Fruit fly (Drosophila melanogaster) whole organism, embryonic: ENCODE results near the gene CG2772.

Experiments used
- Asciz ChIP-seq: fragments of 200-800 bp; sonication (Bioruptor generic); optimal IDR thresholded peaks from 2 replicates; lab custom pipeline; 2017; ENCODE audit warnings: missing biosample characterization, mild to moderate bottlenecking, missing genetic modification characterization, missing genetic modification reagents
- Awh ChIP-seq: fragments of 200-800 bp; sonication (Bioruptor generic); IDR thresholded peaks from 2 replicates; pipeline ENCODE4, ENCODE4 v1.3.6; 2022; ENCODE audit warnings: missing biosample characterization, missing genetic modification characterization
- Bgb ChIP-seq: fragments of 200-800 bp; sonication (Bioruptor generic); IDR thresholded peaks from 2 replicates; pipeline ENCODE4 v1.3.6; 2022; ENCODE audit warnings: missing biosample characterization, missing genetic modification characterization; ENCODE audit not compliant: partially characterized antibody
- Blimp-1 ChIP-seq: fragments of 200-800 bp; sonication (Bioruptor generic); optimal IDR thresholded peaks from 3 replicates; lab custom pipeline; 2018; ENCODE audit warnings: missing biosample characterization, missing genetic modification characterization, mild to moderate bottlenecking, moderate library complexity, missing genetic modification reagents
- BtbVII ChIP-seq: fragments of 200-800 bp; sonication (Bioruptor generic); optimal IDR thresholded peaks from 3 replicates; lab custom pipeline; 2017; ENCODE audit warnings: missing biosample characterization, mild to moderate bottlenecking, missing genetic modification characterization
- CG10274 ChIP-seq: fragments of 200-800 bp; sonication (Bioruptor generic); optimal IDR thresholded peaks from 3 replicates; lab custom pipeline; 2017; ENCODE audit warnings: missing biosample characterization, mild to moderate bottlenecking, missing genetic modification characterization
- CG10321 ChIP-seq: fragments of 200-800 bp; sonication (Bioruptor generic); IDR thresholded peaks from 2 replicates; pipeline ENCODE4 v1.3.6; 2022; ENCODE audit warnings: missing biosample characterization, missing genetic modification characterization
- CG13296 ChIP-seq: fragments of 200-800 bp; sonication (Bioruptor generic); optimal IDR thresholded peaks from 3 replicates; lab custom pipeline; 2018; ENCODE audit warnings: missing biosample characterization, mild to moderate bottlenecking, missing genetic modification characterization
- CG14965 ChIP-seq: fragments of 200-800 bp; sonication (Bioruptor generic); optimal IDR thresholded peaks from 2 replicates; lab custom pipeline; 2016; ENCODE audit warnings: missing biosample characterization, missing genetic modification characterization, borderline replicate concordance
- CG15011 ChIP-seq: fragments of 200-800 bp; sonication (Bioruptor generic); optimal IDR thresholded peaks from 3 replicates; lab custom pipeline; 2018; ENCODE audit warnings: missing biosample characterization, mild to moderate bottlenecking, missing genetic modification characterization
- CG15514 ChIP-seq: fragments of 200-800 bp; sonication (Bioruptor generic); optimal IDR thresholded peaks from 3 replicates; lab custom pipeline; 2017; ENCODE audit warnings: missing biosample characterization, missing genetic modification characterization, mild to moderate bottlenecking, moderate library complexity, missing genetic modification reagents
- CG1603 ChIP-seq: fragments of 200-800 bp; sonication (Bioruptor generic); optimal IDR thresholded peaks from 2 replicates; lab custom pipeline; 2019; ENCODE audit warnings: missing biosample characterization, mild to moderate bottlenecking, missing genetic modification characterization, moderate library complexity
- CG16815 ChIP-seq: fragments of 200-800 bp; sonication (Bioruptor generic); optimal IDR thresholded peaks from 3 replicates; lab custom pipeline; 2017; ENCODE audit warnings: missing biosample characterization, mild to moderate bottlenecking, missing genetic modification characterization
- CG17359 ChIP-seq: fragments of 200-800 bp; sonication (Bioruptor generic); optimal IDR thresholded peaks from 3 replicates; lab custom pipeline; 2018; ENCODE audit warnings: missing biosample characterization, mild to moderate bottlenecking, missing genetic modification characterization, moderate library complexity
- CG17568 ChIP-seq: fragments of 200-800 bp; sonication (Bioruptor generic); optimal IDR thresholded peaks from 2 replicates; lab custom pipeline; 2018; ENCODE audit warnings: missing biosample characterization, mild to moderate bottlenecking, missing genetic modification characterization, moderate library complexity
- CG2116 ChIP-seq: fragments of 200-800 bp; sonication (Bioruptor generic); optimal IDR thresholded peaks from 3 replicates; lab custom pipeline; 2018; ENCODE audit warnings: missing biosample characterization, mild to moderate bottlenecking, missing genetic modification characterization
- CG30020 ChIP-seq: fragments of 200-800 bp; optimal IDR thresholded peaks from 2 replicates; lab custom pipeline; 2019; ENCODE audit warnings: missing biosample characterization, mild to moderate bottlenecking, missing genetic modification characterization, moderate library complexity
- CG31388 ChIP-seq: fragments of 200-800 bp; sonication (Bioruptor generic); optimal IDR thresholded peaks from 2 replicates; lab custom pipeline; 2016; ENCODE audit warnings: missing biosample characterization, missing genetic modification characterization
- CG3163 ChIP-seq: fragments of 200-800 bp; sonication (Bioruptor generic); optimal IDR thresholded peaks from 3 replicates; lab custom pipeline; 2016; ENCODE audit warnings: missing biosample characterization, missing genetic modification characterization
- CG3726 ChIP-seq: fragments of 200-800 bp; sonication (Bioruptor generic); IDR thresholded peaks from 3 replicates; pipeline ENCODE4, ENCODE4 v1.3.6; 2022; ENCODE audit warnings: missing biosample characterization, missing genetic modification characterization
- CG6854 ChIP-seq: fragments of 200-800 bp; sonication (Bioruptor generic); optimal IDR thresholded peaks from 3 replicates; lab custom pipeline; 2017; ENCODE audit warnings: missing biosample characterization, mild to moderate bottlenecking, missing genetic modification characterization
- CG8281 ChIP-seq: fragments of 200-800 bp; sonication (Bioruptor generic); optimal IDR thresholded peaks from 2 replicates; lab custom pipeline; 2018; ENCODE audit warnings: missing biosample characterization, mild to moderate bottlenecking, missing genetic modification characterization, moderate library complexity
- CG8944 ChIP-seq: fragments of 200-800 bp; sonication (Bioruptor generic); optimal IDR thresholded peaks from 3 replicates; lab custom pipeline; 2016; ENCODE audit warnings: missing biosample characterization, missing genetic modification characterization
- D19B ChIP-seq: fragments of 200-800 bp; sonication (Bioruptor generic); optimal IDR thresholded peaks from 2 replicates; lab custom pipeline; 2017; ENCODE audit warnings: missing biosample characterization, mild to moderate bottlenecking, missing genetic modification characterization
- Dll ChIP-seq: fragments of 200-800 bp; sonication (Bioruptor generic); IDR thresholded peaks from 4 replicates; pipeline ENCODE4 v1.3.6; 2022; ENCODE audit warnings: missing biosample characterization, missing genetic modification characterization; ENCODE audit not compliant: partially characterized antibody
- Ets65A ChIP-seq: fragments of 200-800 bp; sonication (Bioruptor generic); peaks from one replicate; lab custom pipeline; 2016; ENCODE audit warnings: missing biosample characterization, missing genetic modification characterization
- Hr78 ChIP-seq, 2 experiments: fragments of 200-800 bp in 1 of 2; fragments of >200 bp in 1 of 2; sonication (Bioruptor generic) in 1 of 2; optimal IDR thresholded peaks; 2 replicates each; lab custom pipeline; 2017 to 2019; ENCODE audit warnings: missing biosample characterization in 2 of 2, missing genetic modification characterization in 2 of 2, mild to moderate bottlenecking in 1 of 2, moderate library complexity in 1 of 2
- Mes4 ChIP-seq: fragments of 200-800 bp; sonication (Bioruptor generic); optimal IDR thresholded peaks from 2 replicates; lab custom pipeline; 2016; ENCODE audit warnings: missing biosample characterization, missing genetic modification characterization
- Ssrp ChIP-seq: fragments of 200-800 bp; sonication (Bioruptor generic); optimal IDR thresholded peaks from 2 replicates; lab custom pipeline; 2018; ENCODE audit warnings: missing biosample characterization, mild to moderate bottlenecking, missing genetic modification characterization, moderate library complexity
- YL-1 ChIP-seq: fragments of 200-800 bp; sonication (Bioruptor generic); optimal IDR thresholded peaks from 3 replicates; lab custom pipeline; 2017; ENCODE audit warnings: missing biosample characterization, mild to moderate bottlenecking, missing genetic modification characterization
- ab ChIP-seq: fragments of 200-800 bp; sonication (Bioruptor generic); optimal IDR thresholded peaks from 2 replicates; lab custom pipeline; 2016; ENCODE audit warnings: missing biosample characterization, missing genetic modification characterization
- ara ChIP-seq: fragments of 200-800 bp; sonication (Bioruptor generic); IDR thresholded peaks from 2 replicates; pipeline ENCODE4 v1.3.6; 2022; ENCODE audit warnings: missing biosample characterization, missing genetic modification characterization
- bowl ChIP-seq: fragments of 200-800 bp; sonication (Bioruptor generic); IDR thresholded peaks from 2 replicates; pipeline ENCODE4 v1.3.6; 2022; ENCODE audit warnings: missing biosample characterization, missing genetic modification characterization
- eve ChIP-seq, 2 experiments: fragments of >200 bp; optimal IDR thresholded peaks; 2 replicates each; lab custom pipeline; 2017; ENCODE audit warnings: missing biosample characterization in 2 of 2, missing genetic modification characterization in 2 of 2
- fd96Cb ChIP-seq: fragments of 200-800 bp; sonication (Bioruptor generic); optimal IDR thresholded peaks from 2 replicates; lab custom pipeline; 2018; ENCODE audit warnings: missing biosample characterization, mild to moderate bottlenecking, missing genetic modification characterization, moderate library complexity
- ham ChIP-seq: fragments of 200-800 bp; sonication (Bioruptor generic); IDR thresholded peaks from 2 replicates; pipeline ENCODE4 v1.3.6; 2022; ENCODE audit warnings: missing biosample characterization, missing genetic modification characterization
- hbn ChIP-seq: fragments of 200-800 bp; sonication (Bioruptor generic); IDR thresholded peaks from 2 replicates; pipeline ENCODE4 v1.3.6; 2022; ENCODE audit warnings: missing biosample characterization, missing genetic modification characterization; ENCODE audit not compliant: partially characterized antibody
- ind ChIP-seq: fragments of 200-800 bp; sonication (Bioruptor generic); optimal IDR thresholded peaks from 3 replicates; lab custom pipeline; 2016; ENCODE audit warnings: missing biosample characterization, missing genetic modification characterization
- jumu ChIP-seq: fragments of 200-800 bp; sonication (Bioruptor generic); optimal IDR thresholded peaks from 3 replicates; lab custom pipeline; 2016; ENCODE audit warnings: missing biosample characterization, missing genetic modification characterization
- lola ChIP-seq, 3 experiments: fragments of >200 bp in 2 of 3; fragments of 200-800 bp in 1 of 3; sonication (Bioruptor generic) in 1 of 3; optimal IDR thresholded peaks; 2 replicates each; lab custom pipeline; 2017 to 2019; ENCODE audit warnings: missing biosample characterization in 3 of 3, missing genetic modification characterization in 3 of 3, mild to moderate bottlenecking in 1 of 3, moderate library complexity in 1 of 3
- mam ChIP-seq: fragments of 200-800 bp; sonication (Bioruptor generic); optimal IDR thresholded peaks from 3 replicates; lab custom pipeline; 2016; ENCODE audit warnings: missing biosample characterization, missing genetic modification characterization
- odd ChIP-seq: fragments of 200-800 bp; sonication (Bioruptor generic); optimal IDR thresholded peaks from 2 replicates; lab custom pipeline; 2017; ENCODE audit warnings: missing biosample characterization, mild to moderate bottlenecking, missing genetic modification characterization
- pho ChIP-seq: fragments of 200-800 bp; sonication (Bioruptor generic); optimal IDR thresholded peaks from 2 replicates; lab custom pipeline; 2016; ENCODE audit warnings: missing biosample characterization, missing genetic modification characterization
- phol ChIP-seq: fragments of 200-800 bp; sonication (Bioruptor generic); optimal IDR thresholded peaks from 3 replicates; lab custom pipeline; 2018; ENCODE audit warnings: missing biosample characterization, mild to moderate bottlenecking, missing genetic modification characterization, moderate library complexity
- ranshi ChIP-seq: fragments of 200-800 bp; sonication (Bioruptor generic); IDR thresholded peaks from 2 replicates; pipeline ENCODE4 v1.3.6; 2022; ENCODE audit warnings: missing biosample characterization, missing genetic modification characterization
- sd ChIP-seq: fragments of 200-800 bp; sonication (Bioruptor generic); optimal IDR thresholded peaks from 3 replicates; lab custom pipeline; 2018; ENCODE audit warnings: missing biosample characterization, mild to moderate bottlenecking, missing genetic modification characterization, moderate library complexity
- sens ChIP-seq: fragments of 200-800 bp; sonication (Bioruptor generic); peaks from one replicate; lab custom pipeline; 2016; ENCODE audit warnings: missing biosample characterization, missing genetic modification characterization
- tna ChIP-seq: fragments of 200-800 bp; sonication (Bioruptor generic); IDR thresholded peaks from 2 replicates; pipeline ENCODE4 v1.3.6; 2022; ENCODE audit warnings: missing biosample characterization, missing genetic modification characterization; ENCODE audit not compliant: partially characterized antibody
- tx ChIP-seq: fragments of 200-800 bp; sonication (Bioruptor generic); optimal IDR thresholded peaks from 2 replicates; lab custom pipeline; 2016; ENCODE audit warnings: missing biosample characterization, missing genetic modification characterization

CG2772 gene

DNA sequence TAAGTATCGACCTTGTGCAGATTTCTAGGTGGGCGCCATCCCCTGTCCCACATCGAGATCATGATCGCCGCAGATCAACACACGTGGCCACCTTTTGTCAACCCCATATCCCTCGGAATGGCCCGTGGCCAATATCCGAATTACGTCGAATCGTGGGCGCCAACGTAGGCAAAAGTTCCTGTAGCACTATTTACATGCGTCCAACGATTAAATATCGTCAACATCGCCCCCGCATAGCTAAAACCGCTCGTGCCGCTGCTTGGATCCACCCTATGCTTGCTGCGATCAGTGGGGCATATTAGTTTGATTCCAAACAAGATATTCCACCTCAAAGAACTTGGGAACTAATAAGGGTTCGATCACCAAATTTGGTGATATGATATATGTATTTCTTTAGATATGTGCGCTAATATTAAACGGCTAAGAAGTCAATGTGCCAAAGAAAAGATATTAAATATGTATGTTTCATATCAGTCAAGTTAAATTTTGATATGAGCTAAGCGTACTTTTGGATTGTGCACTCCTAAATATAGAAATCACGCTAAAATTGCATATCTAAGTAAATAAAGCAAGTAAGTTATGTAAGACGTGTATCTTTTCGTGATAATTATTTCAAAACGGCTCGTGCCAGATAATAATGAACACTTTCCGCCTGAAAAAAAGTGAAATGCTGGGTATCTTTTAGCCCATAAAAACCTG, 31.4 kb downstream of the CG2772 start (continued):
- TF ChIP-seq hbn (GFP tag; lab: Robert Waterston, UW) (no peak), sens (GFP tag; lab: Kevin White, UChicago) (peak; percentile 87), CG2116 (GFP tag; lab: Kevin White, UChicago) (no peak), CG16815 (peak; percentile 44), ab (GFP tag; lab: Kevin White, UChicago) (no peak), jumu (GFP tag; lab: Kevin White, UChicago) (no peak), BtbVII (GFP tag; lab: Kevin White, UChicago) (no peak), ranshi (GFP tag; lab: Robert Waterston, UW) (peak; percentile 49), CG30020 (no peak), ara (GFP tag; lab: Robert Waterston, UW) (no peak), Ets65A (GFP tag; lab: Kevin White, UChicago) (peak; percentile 87), sd (tag; lab: Kevin White, UChicago) (peak; percentile 38), CG3163 (GFP tag; lab: Kevin White, UChicago) (peak; percentile 5), CG1603 (tag; lab: Kevin White, UChicago) (peak; percentile 18), bowl (GFP tag; lab: Robert Waterston, UW) (no peak), Hr78 (GFP tag; optimal IDR thresholded peaks at IDR 0.05; lab: Kevin White, UChicago) (no peak), CG8281 (tag; lab: Kevin White, UChicago) (no peak), CG14965 (GFP tag; lab: Kevin White, UChicago) (no peak), CG8944 (GFP tag; lab: Kevin White, UChicago) (peak; percentile 19), fd96Cb (peak; percentile 19), tna (GFP tag; lab: Robert Waterston, UW) (no peak), Asciz (GFP tag; lab: Kevin White, UChicago) (no peak), phol (tag; lab: Kevin White, UChicago) (peak; percentile 21), CG10274 (GFP tag; lab: Kevin White, UChicago) (no peak), CG13296 (GFP tag; lab: Kevin White, UChicago) (no peak), tx (GFP tag; lab: Kevin White, UChicago) (peak; percentile 37), ham (GFP tag; lab: Robert Waterston, UW) (no peak), CG10321 (GFP tag; lab: Robert Waterston, UW) (no peak), lola (GFP tag; optimal IDR thresholded peaks at IDR 0.05; lab: Kevin White, UChicago) (peak in 1 of 3 experiments; percentile 1), ind (GFP tag; lab: Kevin White, UChicago) (peak; percentile 15), CG15011 (GFP tag; lab: Kevin White, UChicago) (peak; percentile 11), Dll (GFP tag; lab: Robert Waterston, UW) (no peak), Ssrp (tag; lab: Kevin White, UChicago) (peak; percentile 33), Bgb (GFP tag; lab: Robert Waterston, UW) (peak; percentile 20; the same call in 1 of the 2 replicates), CG6854 (no peak), pho (no peak), CG17568 (no peak), YL-1 (GFP tag; lab: Kevin White, UChicago) (no peak), CG17359 (no peak), Mes4 (GFP tag; lab: Kevin White, UChicago) (no peak), CG3726 (GFP tag; lab: Robert Waterston, UW) (no peak), CG31388 (GFP tag; lab: Kevin White, UChicago) (no peak), eve (GFP tag; optimal IDR thresholded peaks at IDR 0.05; lab: Kevin White, UChicago) (no peak), D19B (GFP tag; lab: Kevin White, UChicago) (peak; percentile 96), Blimp-1 (no peak), mam (peak; percentile 51), odd (GFP tag; lab: Kevin White, UChicago) (no peak), Awh (GFP tag; lab: Robert Waterston, UW) (no peak), CG15514 (no peak)
